Worm (Caenorhabditis elegans) whole organism, mixed stage, embryonic: Measurements from ENCODE around the gene T10C6.6.

Source experiments
- ces-1 ChIP-seq: fragments of 150-350 bp; optimal IDR thresholded peaks from 2 replicates; lab custom pipeline; 2014; ENCODE audit warnings: missing biosample characterization, missing genetic modification reagents, missing genetic modification characterization
- lsy-2 ChIP-seq: fragments of 150-350 bp; optimal IDR thresholded peaks from 2 replicates; lab custom pipeline; 2014; ENCODE audit warnings: missing biosample characterization, missing genetic modification characterization
- mab-5 ChIP-seq: fragments of 150-350 bp; optimal IDR thresholded peaks from 2 replicates; lab custom pipeline; 2014; ENCODE audit warnings: missing biosample characterization, missing genetic modification characterization
- nhr-12 ChIP-seq: fragments of 150-350 bp; optimal IDR thresholded peaks from 2 replicates; lab custom pipeline; 2014; ENCODE audit warnings: missing biosample characterization, missing genetic modification characterization
- nhr-76 ChIP-seq: sonication (generic microtip); optimal IDR thresholded peaks from 2 replicates; lab custom pipeline; 2017; ENCODE audit warnings: missing biosample characterization, missing genetic modification characterization
- unc-39 ChIP-seq: fragments of 150-350 bp; optimal IDR thresholded peaks from 2 replicates; lab custom pipeline; 2014; ENCODE audit warnings: missing biosample characterization, missing genetic modification characterization
- ztf-11 ChIP-seq: fragments of 150-350 bp; optimal IDR thresholded peaks from 2 replicates; lab custom pipeline; 2014; ENCODE audit warnings: missing biosample characterization, missing genetic modification characterization

DNA sequence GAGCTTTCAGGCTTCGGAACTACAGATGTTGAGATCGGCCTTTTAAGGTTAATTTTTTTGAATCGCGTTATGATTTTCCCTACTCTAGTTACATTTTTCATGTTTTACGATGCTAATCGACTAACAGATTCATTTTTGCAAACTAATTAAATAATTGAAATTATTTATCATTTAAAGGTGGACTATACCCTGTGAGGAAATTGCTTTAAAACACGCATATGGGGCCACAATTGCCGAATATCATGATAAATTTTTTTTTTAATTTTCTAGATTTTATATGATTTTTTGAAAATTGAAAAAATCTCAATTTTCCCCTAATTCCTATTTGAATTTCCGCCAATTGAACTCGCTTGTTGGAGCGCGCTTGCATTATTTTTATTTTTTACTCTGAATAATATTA, 37.9 kb downstream of the T10C6.6 start, which contains the start of gene fbxa-100:
- TF ChIP-seq ces-1 (GFP tag; lab: Kevin White, UChicago) (no peak), ztf-11 (no peak), nhr-12 (tag; lab: Kevin White, UChicago) (no peak), unc-39 (tag; lab: Kevin White, UChicago) (no peak), nhr-76 (no peak), mab-5 (tag; lab: Kevin White, UChicago) (no peak), lsy-2 (tag; lab: Kevin White, UChicago) (no peak)
